Worm (Caenorhabditis elegans) whole organism, L4 larva: ENCODE data around the gene srlf-34.

ENCODE experiments used
- D1046.2 ChIP-seq: fragments of 200-800 bp; sonication (Bioruptor generic); IDR thresholded peaks from 2 replicates; pipeline ENCODE4 v1.3.6; 2022; ENCODE audit warnings: missing genetic modification characterization, missing compliant biosample characterization
- F26F4.8 ChIP-seq: fragments of 200-800 bp; sonication (Bioruptor generic); conservative IDR thresholded peaks from 2 replicates; pipeline ENCODE4 v1.3.6; 2022; ENCODE audit warnings: missing genetic modification characterization, missing compliant biosample characterization
- F44E2.7 ChIP-seq: fragments of 200-800 bp; sonication (Bioruptor generic); IDR thresholded peaks from 2 replicates; pipeline ENCODE4 v2.1.2; 2022; ENCODE audit warnings: missing genetic modification characterization, missing compliant biosample characterization
- T20F7.1 ChIP-seq: fragments of 200-800 bp; sonication (Bioruptor generic); optimal IDR thresholded peaks from 2 replicates; lab custom pipeline; 2018; ENCODE audit warnings: mild to moderate bottlenecking, missing genetic modification characterization, missing compliant biosample characterization
- Y105C5A.15 ChIP-seq: fragments of 200-800 bp; sonication (Bioruptor generic); IDR thresholded peaks from 2 replicates; pipeline ENCODE4 v1.3.6; 2022; ENCODE audit warnings: missing genetic modification characterization, missing compliant biosample characterization
- Y48G9A.11 ChIP-seq: fragments of 200-800 bp; sonication (Bioruptor generic); IDR thresholded peaks from 2 replicates; pipeline ENCODE4 v1.3.6; 2022; ENCODE audit warnings: missing genetic modification reagents, missing genetic modification characterization, missing compliant biosample characterization
- Y75B8A.6 ChIP-seq: fragments of 200-800 bp; sonication (Bioruptor generic); IDR thresholded peaks from 2 replicates; pipeline ENCODE4 v1.3.6; 2022; ENCODE audit warnings: missing genetic modification reagents, missing genetic modification characterization, missing compliant biosample characterization
- aha-1 ChIP-seq: fragments of 150-350 bp; peaks from one replicate; lab custom pipeline; 2014; ENCODE audit warnings: missing biosample characterization, missing genetic modification characterization
- aly-2 ChIP-seq: sonication (generic microtip); optimal IDR thresholded peaks from 2 replicates; lab custom pipeline; 2018; ENCODE audit warnings: missing biosample characterization, missing genetic modification characterization
- ama-1 ChIP-seq: fragments of 150-350 bp; optimal IDR thresholded peaks from 2 replicates; lab custom pipeline; 2014; ENCODE audit warnings: inconsistent platforms, mixed read lengths
- arid-1 ChIP-seq: fragments of 200-800 bp; sonication (Bioruptor generic); conservative IDR thresholded peaks from 2 replicates; pipeline ENCODE4 v1.3.6; 2022; ENCODE audit warnings: missing genetic modification reagents, missing genetic modification characterization, missing compliant biosample characterization
- ceh-20 ChIP-seq: fragments of 200-800 bp; sonication (Bioruptor generic); IDR thresholded peaks from 2 replicates; pipeline ENCODE4 v1.3.6; 2022; ENCODE audit warnings: missing genetic modification reagents, missing genetic modification characterization, missing compliant biosample characterization
- ceh-82 ChIP-seq: sonication (generic microtip); optimal IDR thresholded peaks from 2 replicates; lab custom pipeline; 2017; ENCODE audit warnings: missing biosample characterization, missing genetic modification characterization
- cey-2 ChIP-seq: sonication (generic microtip); optimal IDR thresholded peaks from 3 replicates; lab custom pipeline; 2017; ENCODE audit warnings: missing genetic modification characterization, mild to moderate bottlenecking, missing compliant biosample characterization, antibody characterized with exemption, borderline replicate concordance; ENCODE audit not compliant: insufficient read depth
- ctbp-1 ChIP-seq: fragments of 200-800 bp; sonication (Bioruptor generic); IDR thresholded peaks from 2 replicates; pipeline ENCODE4 v1.3.6; 2022; ENCODE audit warnings: missing genetic modification reagents, missing genetic modification characterization, missing compliant biosample characterization
- daf-16 ChIP-seq, 3 experiments: sonication (generic microtip); optimal IDR thresholded peaks; 2 replicates each; lab custom pipeline; 2016 to 2017; ENCODE audit warnings: missing genetic modification characterization in 3 of 3, missing genetic modification reagents in 3 of 3, mild to moderate bottlenecking in 2 of 3, missing compliant biosample characterization in 2 of 3, missing biosample characterization in 1 of 3, moderate library complexity in 1 of 3
- dmd-6 ChIP-seq: fragments of 200-800 bp; sonication (Bioruptor generic); IDR thresholded peaks from 2 replicates; pipeline ENCODE4 v1.3.6; 2022; ENCODE audit warnings: missing genetic modification reagents, missing genetic modification characterization, missing compliant biosample characterization
- dpl-1 ChIP-seq: fragments of 150-350 bp; optimal IDR thresholded peaks from 2 replicates; lab custom pipeline; 2014; ENCODE audit warnings: missing biosample characterization, missing genetic modification reagents, missing genetic modification characterization
- duxl-1 ChIP-seq: sonication (generic microtip); optimal IDR thresholded peaks from 2 replicates; lab custom pipeline; 2016; ENCODE audit warnings: mild to moderate bottlenecking, missing genetic modification characterization, moderate library complexity, missing compliant biosample characterization; ENCODE audit not compliant: poor library complexity
- dve-1 ChIP-seq: sonication (generic microtip); optimal IDR thresholded peaks from 2 replicates; lab custom pipeline; 2017; ENCODE audit warnings: antibody characterized with exemption, mild to moderate bottlenecking, missing genetic modification characterization, missing compliant biosample characterization; ENCODE audit not compliant: insufficient read depth
- egl-27 ChIP-seq: sonication (generic microtip); optimal IDR thresholded peaks from 3 replicates; lab custom pipeline; 2017; ENCODE audit warnings: missing biosample characterization, missing genetic modification reagents, missing genetic modification characterization
- egl-43 ChIP-seq: fragments of 200-800 bp; sonication (Bioruptor generic); IDR thresholded peaks from 2 replicates; pipeline ENCODE4 v1.3.6; 2022; ENCODE audit warnings: missing genetic modification reagents, missing genetic modification characterization, missing compliant biosample characterization
- gei-8 ChIP-seq: fragments of 200-800 bp; sonication (Bioruptor generic); optimal IDR thresholded peaks from 2 replicates; lab custom pipeline; 2018; ENCODE audit warnings: mild to moderate bottlenecking, missing genetic modification characterization, missing compliant biosample characterization
- hlh-11 ChIP-seq: fragments of 200-800 bp; sonication (Bioruptor generic); optimal IDR thresholded peaks from 2 replicates; lab custom pipeline; 2018; ENCODE audit warnings: mild to moderate bottlenecking, missing genetic modification characterization, missing compliant biosample characterization
- hlh-30 ChIP-seq: sonication (generic microtip); optimal IDR thresholded peaks from 2 replicates; lab custom pipeline; 2017; ENCODE audit warnings: antibody characterized with exemption, mild to moderate bottlenecking, missing genetic modification characterization, missing compliant biosample characterization; ENCODE audit not compliant: insufficient read depth
- lim-7 ChIP-seq: fragments of 200-800 bp; sonication (Bioruptor generic); IDR thresholded peaks from 2 replicates; pipeline ENCODE4 v1.3.6; 2022; ENCODE audit warnings: missing genetic modification characterization, missing compliant biosample characterization
- lin-15B ChIP-seq: fragments of 150-350 bp; sonication (generic microtip); optimal IDR thresholded peaks from 3 replicates; lab custom pipeline; 2014; ENCODE audit warnings: missing biosample characterization, missing genetic modification characterization
- lir-3 ChIP-seq: sonication (generic microtip); optimal IDR thresholded peaks from 2 replicates; lab custom pipeline; 2016; ENCODE audit warnings: mild to moderate bottlenecking, missing genetic modification characterization, missing compliant biosample characterization
- lsy-2 ChIP-seq, 2 experiments: fragments of 150-350 bp in 1 of 2; sonication (generic microtip) in 1 of 2; optimal IDR thresholded peaks; 2 replicates each; lab custom pipeline; 2014 to 2017; ENCODE audit warnings: missing biosample characterization in 2 of 2, missing genetic modification characterization in 2 of 2
- madf-5 ChIP-seq, 2 experiments: fragments of 200-800 bp; sonication (Bioruptor generic); IDR thresholded peaks; 2 replicates each; pipeline ENCODE4 v1.3.6; 2022; ENCODE audit warnings: missing compliant biosample characterization in 2 of 2, missing genetic modification characterization in 2 of 2
- mep-1 ChIP-seq: fragments of 150-350 bp; sonication (generic microtip); optimal IDR thresholded peaks from 3 replicates; lab custom pipeline; 2014; ENCODE audit warnings: missing biosample characterization, missing genetic modification characterization
- mes-2 ChIP-seq: sonication (generic microtip); optimal IDR thresholded peaks from 2 replicates; lab custom pipeline; 2016; ENCODE audit warnings: missing genotype, mild to moderate bottlenecking, missing genetic modification characterization, missing compliant biosample characterization; ENCODE audit not compliant: poor library complexity, severe bottlenecking
- mxl-2 ChIP-seq: fragments of 200-800 bp; sonication (Bioruptor generic); conservative IDR thresholded peaks from 2 replicates; pipeline ENCODE4 v1.3.6; 2022; ENCODE audit warnings: missing genetic modification reagents, missing genetic modification characterization, missing compliant biosample characterization
- nhr-111 ChIP-seq: fragments of 200-800 bp; sonication (Bioruptor generic); optimal IDR thresholded peaks from 2 replicates; lab custom pipeline; 2018; ENCODE audit warnings: mild to moderate bottlenecking, missing genetic modification characterization, missing compliant biosample characterization
- nhr-48 ChIP-seq: sonication (generic microtip); optimal IDR thresholded peaks from 2 replicates; lab custom pipeline; 2016; ENCODE audit warnings: mild to moderate bottlenecking, missing genetic modification characterization, missing compliant biosample characterization
- nhr-77 ChIP-seq: fragments of 150-350 bp; optimal IDR thresholded peaks from 2 replicates; lab custom pipeline; 2014; ENCODE audit warnings: missing biosample characterization, missing genetic modification characterization
- saeg-2 ChIP-seq: fragments of 200-800 bp; sonication (Bioruptor generic); IDR thresholded peaks from 2 replicates; pipeline ENCODE4 v1.3.6; 2022; ENCODE audit warnings: missing genetic modification reagents, missing genetic modification characterization, missing compliant biosample characterization
- sdz-12 ChIP-seq: fragments of 200-800 bp; sonication (Bioruptor generic); optimal IDR thresholded peaks from 2 replicates; lab custom pipeline; 2018; ENCODE audit warnings: mild to moderate bottlenecking, missing genetic modification characterization, missing compliant biosample characterization
- skn-1 ChIP-seq: fragments of 150-350 bp; optimal IDR thresholded peaks from 2 replicates; lab custom pipeline; 2014; ENCODE audit warnings: missing biosample characterization, missing genetic modification characterization
- snpc-1.2 ChIP-seq: fragments of 200-800 bp; sonication (Bioruptor generic); IDR thresholded peaks from 2 replicates; pipeline ENCODE4 v1.3.6; 2022; ENCODE audit warnings: missing genetic modification reagents, missing genetic modification characterization, missing compliant biosample characterization
- snpc-4 ChIP-seq: fragments of 150-350 bp; optimal IDR thresholded peaks from 2 replicates; lab custom pipeline; 2014; ENCODE audit warnings: missing biosample characterization, missing genetic modification characterization
- spr-1 ChIP-seq: sonication (generic microtip); optimal IDR thresholded peaks from 2 replicates; lab custom pipeline; 2016; ENCODE audit warnings: mild to moderate bottlenecking, missing genetic modification characterization, missing compliant biosample characterization
- tra-1 ChIP-seq: fragments of 200-800 bp; sonication (Bioruptor generic); IDR thresholded peaks from 2 replicates; pipeline ENCODE4 v1.3.6; 2022; ENCODE audit warnings: missing genetic modification reagents, missing genetic modification characterization, missing compliant biosample characterization
- unc-130 ChIP-seq: sonication (generic microtip); optimal IDR thresholded peaks from 2 replicates; lab custom pipeline; 2016; ENCODE audit warnings: missing genetic modification reagents, missing genetic modification characterization, missing compliant biosample characterization
- vab-7 ChIP-seq: fragments of 200-800 bp; sonication (Bioruptor generic); IDR thresholded peaks from 2 replicates; pipeline ENCODE4 v1.3.6; 2022; ENCODE audit warnings: missing genetic modification reagents, missing genetic modification characterization, missing compliant biosample characterization
- zag-1 ChIP-seq: fragments of 150-350 bp; optimal IDR thresholded peaks from 2 replicates; lab custom pipeline; 2014; ENCODE audit warnings: missing biosample characterization, missing genetic modification characterization
- zfp-3 ChIP-seq: fragments of 200-800 bp; sonication (Bioruptor generic); conservative IDR thresholded peaks from 2 replicates; pipeline ENCODE4 v1.3.6; 2022; ENCODE audit warnings: missing genetic modification reagents, missing genetic modification characterization, missing compliant biosample characterization
- zip-2 ChIP-seq: fragments of 150-350 bp; optimal IDR thresholded peaks from 2 replicates; lab custom pipeline; 2014; ENCODE audit warnings: missing biosample characterization, missing genetic modification characterization
- ztf-11 ChIP-seq: fragments of 150-350 bp; optimal IDR thresholded peaks from 2 replicates; lab custom pipeline; 2014; ENCODE audit warnings: missing biosample characterization, missing genetic modification characterization

srlf-34 gene

DNA sequence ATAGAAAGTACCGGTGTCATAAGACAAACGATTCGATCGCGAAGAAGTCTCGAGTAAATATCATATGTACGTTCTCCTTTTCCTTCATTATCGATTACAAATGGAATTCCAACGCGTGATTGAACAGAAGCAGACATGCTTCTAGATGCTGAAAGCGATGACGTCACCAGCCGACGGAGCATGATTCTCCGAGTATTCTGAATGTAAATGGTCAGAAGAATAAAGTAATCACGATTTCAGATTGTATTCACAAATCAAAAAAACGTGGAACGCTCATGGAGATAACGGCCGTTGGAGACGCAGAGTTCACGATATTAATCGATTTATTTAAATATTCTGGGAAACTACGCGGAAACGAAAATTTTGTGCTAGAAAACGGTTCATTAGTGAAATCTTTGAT, 9.4 kb upstream of the srlf-34 start, which contains the start of gene clpp-1:
TSS of gene clpp-1 (minus strand) at position 197 of the 400 bp plus-strand sequence.
- TF ChIP-seq nhr-48, result no peak
- peak; percentile 20 for TF ChIP-seq hlh-11 (tag; lab: Kevin White, UChicago)
- peak in 1 of 2 experiments; percentile 31 for TF ChIP-seq lsy-2 (tag; optimal IDR thresholded peaks at IDR 0.05; lab: Kevin White, UChicago)
- TF ChIP-seq zfp-3, result peak; percentile 66; the same call in 1 of the 2 replicates
- peak; percentile 17 for TF ChIP-seq dpl-1 (GFP tag; lab: Kevin White, UChicago)
- peak; percentile 32 for TF ChIP-seq mep-1 (tag; lab: Kevin White, UChicago)
- TF ChIP-seq lir-3 (tag; lab: Kevin White, UChicago), result no peak
- peak; percentile 16 for TF ChIP-seq dve-1
- TF ChIP-seq nhr-111 (GFP tag; lab: Kevin White, UChicago), result no peak
- TF ChIP-seq ctbp-1 (GFP tag; lab: Robert Waterston, UW), result 0 out of 2 replicates have a peak, but pooled peaks have one; percentile 6
- TF ChIP-seq aly-2 (tag; lab: Kevin White, UChicago), result no peak
- TF ChIP-seq dmd-6, result no peak
- TF ChIP-seq zag-1, result no peak
- TF ChIP-seq T20F7.1 (GFP tag; lab: Kevin White, UChicago), result peak; percentile 19
- TF ChIP-seq lin-15B (tag; lab: Kevin White, UChicago), result no peak
- no peak for TF ChIP-seq Y105C5A.15 (GFP tag; lab: Robert Waterston, UW)
- TF ChIP-seq saeg-2 (GFP tag; lab: Robert Waterston, UW), result 0 out of 2 replicates have a peak, but pooled peaks have one; percentile 47
- 0 out of 2 replicates have a peak, but pooled peaks have one; percentile 24 for TF ChIP-seq arid-1
- TF ChIP-seq Y75B8A.6 (GFP tag; lab: Robert Waterston, UW), result 0 out of 2 replicates have a peak, but pooled peaks have one; percentile 52
- TF ChIP-seq hlh-30 (tag; lab: Kevin White, UChicago), result peak; percentile 29
- no peak for TF ChIP-seq mxl-2 (GFP tag; lab: Robert Waterston, UW)
- peak; percentile 16 for TF ChIP-seq mes-2
- TF ChIP-seq nhr-77, result no peak
- TF ChIP-seq duxl-1 (tag; lab: Kevin White, UChicago), result no peak
- TF ChIP-seq ama-1 (lab: Kevin White, UChicago), result peak; percentile 82

DNA sequence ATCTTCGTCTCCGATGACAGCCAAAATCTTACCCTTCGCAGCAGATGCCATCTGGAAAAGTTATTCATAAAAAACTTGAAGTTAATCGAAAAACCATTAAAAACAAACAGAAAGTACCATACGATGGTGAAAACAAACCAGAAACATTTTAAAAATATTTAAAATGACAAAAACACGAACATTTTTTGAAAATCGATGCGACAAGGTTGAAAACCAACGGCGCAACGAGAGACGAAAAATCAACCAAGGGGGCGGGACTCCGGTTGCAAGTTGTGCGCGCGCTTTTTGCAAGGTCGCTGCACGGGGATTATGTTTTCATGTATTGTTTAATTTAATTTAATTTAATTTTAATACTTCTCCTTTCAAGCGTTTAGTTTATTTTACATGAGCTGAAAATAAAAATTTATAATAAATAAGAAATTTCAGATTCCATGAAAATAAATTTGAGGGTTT, 8.4 kb upstream of the srlf-34 start, which contains the start of gene vha-9:
TSS of gene vha-9 (minus strand) at position 51 of the 453 bp plus-strand sequence.
- TF ChIP-seq D1046.2 (GFP tag; lab: Robert Waterston, UW) (no peak), unc-130 (GFP tag; lab: Kevin White, UChicago) (no peak), egl-27 (tag; lab: Kevin White, UChicago) (no peak), daf-16 (GFP tag; optimal IDR thresholded peaks at IDR 0.05; lab: Kevin White, UChicago) (no peak), daf-16 (tag; optimal IDR thresholded peaks at IDR 0.05; lab: Kevin White, UChicago) (peak; percentile 56), egl-43 (GFP tag; lab: Robert Waterston, UW) (no peak), saeg-2 (GFP tag; lab: Robert Waterston, UW) (no peak), madf-5 (GFP tag; IDR thresholded peaks at IDR 0.05; lab: Robert Waterston, UW) (no peak), aha-1 (tag; lab: Kevin White, UChicago) (no peak), zip-2 (tag; lab: Kevin White, UChicago) (no peak), mep-1 (tag; lab: Kevin White, UChicago) (no peak), lim-7 (GFP tag; lab: Robert Waterston, UW) (no peak), cey-2 (tag; lab: Kevin White, UChicago) (no peak), tra-1 (GFP tag; lab: Robert Waterston, UW) (no peak), sdz-12 (GFP tag; lab: Kevin White, UChicago) (no peak), hlh-30 (tag; lab: Kevin White, UChicago) (peak; percentile 64), nhr-48 (no peak), snpc-4 (tag; lab: Kevin White, UChicago) (no peak), F44E2.7 (GFP tag; lab: Robert Waterston, UW) (no peak), snpc-1.2 (GFP tag; lab: Robert Waterston, UW) (no peak), duxl-1 (tag; lab: Kevin White, UChicago) (no peak), Y48G9A.11 (no peak), F26F4.8 (GFP tag; lab: Robert Waterston, UW) (no peak), skn-1 (tag; lab: Kevin White, UChicago) (no peak), lin-15B (tag; lab: Kevin White, UChicago) (no peak), vab-7 (no peak), ceh-82 (tag; lab: Kevin White, UChicago) (no peak), gei-8 (GFP tag; lab: Kevin White, UChicago) (no peak), ztf-11 (tag; lab: Kevin White, UChicago) (no peak), ceh-20 (GFP tag; lab: Robert Waterston, UW) (no peak), spr-1 (tag; lab: Kevin White, UChicago) (no peak), lir-3 (tag; lab: Kevin White, UChicago) (no peak), ctbp-1 (GFP tag; lab: Robert Waterston, UW) (no peak)
